Worm (Caenorhabditis elegans): ENCODE results near the gene rmd-3.

rmd-3 gene

DNA sequence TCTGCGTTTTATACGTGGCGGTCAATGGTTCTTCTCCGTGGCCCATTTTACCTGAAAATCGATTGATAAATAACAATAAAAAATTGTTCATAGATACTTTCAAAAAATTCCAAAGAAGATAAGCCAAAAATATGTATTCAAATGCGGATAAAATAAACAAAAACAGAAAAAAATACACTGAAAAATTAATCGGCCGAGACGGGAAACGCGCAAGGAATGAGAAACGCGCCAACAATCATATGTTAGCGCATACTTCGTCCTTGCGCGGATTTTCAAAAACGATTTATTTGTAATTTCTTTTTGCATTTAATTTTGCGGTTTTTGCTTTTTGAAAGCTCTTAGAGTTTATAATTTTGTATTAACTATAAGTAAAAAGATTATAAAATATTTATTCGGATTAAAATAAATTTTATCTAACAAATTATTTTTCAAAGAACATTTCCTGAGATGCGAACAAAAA lies 6.2 kb upstream of the rmd-3 start, which contains the start of gene nduf-11 (continued):
- TF ChIP-seq syd-9 (tag; optimal IDR thresholded peaks at IDR 0.05): no peak
- peak; percentile 37 for TF ChIP-seq unc-42 (tag; optimal IDR thresholded peaks at IDR 0.05)
- no peak for TF ChIP-seq hlh-15 (tag; optimal IDR thresholded peaks at IDR 0.05)
- TF ChIP-seq hlh-6 (tag; optimal IDR thresholded peaks at IDR 0.05): no peak
- TF ChIP-seq F13H6.1 (tag; optimal IDR thresholded peaks at IDR 0.05): no peak
- peak; percentile 59 for TF ChIP-seq tbx-2 (tag; optimal IDR thresholded peaks at IDR 0.05)
- TF ChIP-seq ceh-19 (GFP tag; optimal IDR thresholded peaks at IDR 0.05): no peak
- peak; percentile 38 for TF ChIP-seq pax-1 (tag; optimal IDR thresholded peaks at IDR 0.05)
- TF ChIP-seq dmd-4 (tag; optimal IDR thresholded peaks at IDR 0.05; ENCODE audit: borderline replicate concordance): no peak
- TF ChIP-seq ceh-24 (tag; optimal IDR thresholded peaks at IDR 0.05): no peak
- TF ChIP-seq ttx-3 (tag; optimal IDR thresholded peaks at IDR 0.05): peak; percentile 44
- peak; percentile 11 for TF ChIP-seq gmeb-2 (tag; optimal IDR thresholded peaks at IDR 0.05)
- TF ChIP-seq ztf-16 (tag; optimal IDR thresholded peaks at IDR 0.05): no peak
- peak; percentile 1 for TF ChIP-seq nhr-232 (tag; optimal IDR thresholded peaks at IDR 0.05)
- peak; percentile 42 for TF ChIP-seq che-1 (tag; optimal IDR thresholded peaks at IDR 0.05)
- no peak for TF ChIP-seq pros-1 (tag; optimal IDR thresholded peaks at IDR 0.05)
- TF ChIP-seq ceh-48 (tag; optimal IDR thresholded peaks at IDR 0.05): peak; percentile 29
- no peak for TF ChIP-seq unc-3 (GFP tag; conservative IDR thresholded peaks at IDR 0.05)
- peak; percentile 48 for TF ChIP-seq unc-3 (tag; optimal IDR thresholded peaks at IDR 0.05)
- no peak for TF ChIP-seq sdc-2 (tag; optimal IDR thresholded peaks at IDR 0.05)
- no peak for TF ChIP-seq ceh-45 (GFP tag; IDR thresholded peaks at IDR 0.05)

DNA sequence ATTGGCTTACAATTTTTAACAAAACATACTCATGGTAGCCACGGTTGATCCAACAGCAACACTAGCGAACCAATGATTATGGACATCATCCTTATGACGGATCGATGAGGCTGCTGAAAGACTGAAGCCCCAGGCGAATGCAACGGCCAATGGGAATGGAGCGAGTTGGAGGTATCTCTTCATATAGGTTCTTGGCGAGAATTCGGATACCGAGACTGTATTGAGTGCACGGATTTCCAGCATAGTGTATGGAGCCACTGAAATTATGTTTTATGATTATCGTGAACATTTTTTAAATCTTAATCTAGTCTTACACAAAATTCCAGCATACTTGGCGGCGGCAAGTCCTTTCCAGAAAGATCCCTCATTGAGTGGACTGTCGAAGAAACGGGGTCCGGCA lies 5.1 kb upstream of the rmd-3 start:
- TF ChIP-seq unc-3 (GFP tag; conservative IDR thresholded peaks at IDR 0.05) (no peak), unc-3 (tag; optimal IDR thresholded peaks at IDR 0.05) (no peak), dve-1 (tag; optimal IDR thresholded peaks at IDR 0.05) (no peak)

DNA sequence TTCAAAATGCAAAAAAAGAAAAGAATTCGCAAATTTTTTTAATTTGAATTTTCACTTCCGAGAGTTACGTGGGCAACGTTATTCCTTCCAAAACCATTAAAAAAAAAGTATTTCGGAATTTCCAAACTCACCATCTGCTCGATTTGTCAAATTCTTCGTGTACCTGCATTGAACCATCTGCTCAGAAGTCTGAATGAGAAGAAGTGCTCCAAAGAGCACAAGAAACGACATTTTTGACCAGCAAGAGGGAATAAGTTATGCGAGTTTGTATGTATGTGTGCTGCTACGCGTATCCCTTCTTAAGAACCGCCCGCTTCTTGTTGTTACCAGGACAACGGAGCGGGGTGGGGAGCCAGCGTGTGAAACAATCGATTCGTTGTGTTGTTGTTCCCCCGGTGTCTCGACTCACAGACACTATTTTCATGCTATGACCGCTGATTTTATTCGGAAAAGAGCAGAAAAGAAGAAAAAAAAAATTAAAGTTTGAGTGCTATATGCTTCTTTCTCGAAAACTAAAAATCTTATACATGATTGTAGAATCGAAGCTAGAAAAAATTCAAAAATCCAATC lies 4.0 kb upstream of the rmd-3 start, which contains the start of gene lgc-20:
Gene lgc-20 (minus strand): TSS at position 311 of the 570 bp plus-strand sequence.
- TF ChIP-seq ama-1 (optimal IDR thresholded peaks at IDR 0.05) (no peak), elt-2 (tag; optimal IDR thresholded peaks at IDR 0.05) (no peak), ceh-48 (tag; optimal IDR thresholded peaks at IDR 0.05) (peak; percentile 2)

DNA sequence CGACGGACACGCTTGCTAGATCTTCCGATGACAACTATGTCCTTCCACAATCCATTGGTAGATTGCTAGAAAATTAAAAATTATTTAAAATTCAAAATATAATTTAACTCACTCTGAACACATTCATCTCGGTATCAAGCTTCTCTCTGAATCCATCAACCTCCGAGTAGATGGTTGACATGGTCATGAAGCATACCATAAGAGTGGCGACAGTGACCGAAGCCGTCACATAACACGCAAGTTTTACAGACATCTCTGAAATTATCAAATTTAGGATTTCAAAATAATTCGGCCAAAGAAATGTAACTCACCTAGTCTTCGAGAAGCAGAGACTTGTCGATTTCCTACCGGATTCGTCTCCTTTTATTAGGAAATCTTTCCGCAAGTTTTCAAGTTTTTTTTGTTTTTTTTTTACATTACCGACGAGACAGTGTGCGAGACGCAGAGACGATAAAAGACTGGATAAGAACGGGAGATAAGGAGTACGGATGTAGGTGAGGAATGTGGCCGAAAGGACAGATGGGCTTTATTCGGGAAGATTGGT lies 1.8 kb downstream of the rmd-3 start, which contains the start of gene sqt-1:
Gene sqt-1 (minus strand): TSS at position 341 of the 544 bp plus-strand sequence.
- TF ChIP-seq elt-2 (tag; optimal IDR thresholded peaks at IDR 0.05) (no peak), odd-2 (tag; optimal IDR thresholded peaks at IDR 0.05) (no peak), tbx-7 (tag; optimal IDR thresholded peaks at IDR 0.05) (no peak), C38D4.7 (GFP tag; optimal IDR thresholded peaks at IDR 0.05) (no peak), sox-2 (GFP tag; IDR thresholded peaks at IDR 0.05) (no peak), K02D7.2 (tag; optimal IDR thresholded peaks at IDR 0.05) (no peak), npax-4 (tag; optimal IDR thresholded peaks at IDR 0.05) (no peak), ets-4 (tag; optimal IDR thresholded peaks at IDR 0.05) (no peak), pag-3 (tag; optimal IDR thresholded peaks at IDR 0.05; ENCODE audit: borderline replicate concordance) (no peak), tbx-2 (tag; optimal IDR thresholded peaks at IDR 0.05) (no peak), ceh-31 (tag; optimal IDR thresholded peaks at IDR 0.05) (no peak), unc-55 (GFP tag; optimal IDR thresholded peaks at IDR 0.05) (no peak), F13H6.1 (tag; optimal IDR thresholded peaks at IDR 0.05) (no peak), madf-2 (tag; optimal IDR thresholded peaks at IDR 0.05) (no peak), ceh-2 (tag; optimal IDR thresholded peaks at IDR 0.05) (no peak), fkh-6 (tag; optimal IDR thresholded peaks at IDR 0.05) (no peak), hlh-8 (tag; optimal IDR thresholded peaks at IDR 0.05) (no peak), ahr-1 (tag; optimal IDR thresholded peaks at IDR 0.05) (no peak)

All from whole organism, late embryonic.